Fruit fly (Drosophila melanogaster): ENCODE data around the gene CG13972.

The CG13972 gene

dm6 chr3R:27556972-27557371 lies 39.9 kb upstream of the CG13972 start (continued):
- TF ChIP-seq MBD-R2 (GFP tag; IDR thresholded peaks at IDR 0.05) (0 out of 2 replicates have a peak, but pooled peaks have one; percentile 23), hth (optimal IDR thresholded peaks at IDR 0.05) (no peak), Drgx (GFP tag; IDR thresholded peaks at IDR 0.05) (peak; percentile 81), ftz-f1 (GFP tag; optimal IDR thresholded peaks at IDR 0.05) (no peak), CG11456 (GFP tag; IDR thresholded peaks at IDR 0.05) (peak; percentile 78), fu2 (GFP tag; optimal IDR thresholded peaks at IDR 0.05) (peak; percentile 38), CG13296 (GFP tag; optimal IDR thresholded peaks at IDR 0.05) (peak; percentile 47), slbo (GFP tag; IDR thresholded peaks at IDR 0.05) (peak; percentile 81), run (tag; optimal IDR thresholded peaks at IDR 0.05) (no peak), CG10543 (GFP tag; optimal IDR thresholded peaks at IDR 0.05) (no peak), Awh (GFP tag; IDR thresholded peaks at IDR 0.05) (no peak), CG7839 (tag; optimal IDR thresholded peaks at IDR 0.05) (peak; percentile 48), CG8290 (GFP tag; optimal IDR thresholded peaks at IDR 0.05) (no peak), CG8290 (tag; optimal IDR thresholded peaks at IDR 0.05) (peak in 1 of 2 experiments; percentile 14), CG4854 (GFP tag; optimal IDR thresholded peaks at IDR 0.05) (no peak), CG3995 (GFP tag; optimal IDR thresholded peaks at IDR 0.05) (peak; percentile 33), ssp (GFP tag; IDR thresholded peaks at IDR 0.05) (0 out of 2 replicates have a peak, but pooled peaks have one; percentile 31), psq (GFP tag; optimal IDR thresholded peaks at IDR 0.05) (no peak), CG8478 (optimal IDR thresholded peaks at IDR 0.05) (no peak), PHDP (tag; optimal IDR thresholded peaks at IDR 0.05) (peak; percentile 22), gro (GFP tag; optimal IDR thresholded peaks at IDR 0.05) (peak; percentile 39), CG12391 (tag; optimal IDR thresholded peaks at IDR 0.05) (no peak), CG17829 (tag; optimal IDR thresholded peaks at IDR 0.05) (no peak), sc (optimal IDR thresholded peaks at IDR 0.05) (no peak), sc (GFP tag; optimal IDR thresholded peaks at IDR 0.05) (no peak), cad (GFP tag; optimal IDR thresholded peaks at IDR 0.05) (no peak), CG13624 (GFP tag; optimal IDR thresholded peaks at IDR 0.05) (peak; percentile 44), CG7556 (GFP tag; optimal IDR thresholded peaks at IDR 0.05) (no peak), crc (GFP tag; optimal IDR thresholded peaks at IDR 0.05) (no peak), ac (GFP tag; optimal IDR thresholded peaks at IDR 0.05) (no peak), insv (GFP tag; optimal IDR thresholded peaks at IDR 0.05) (no peak), grn (GFP tag; optimal IDR thresholded peaks at IDR 0.05) (no peak), CG15479 (GFP tag; optimal IDR thresholded peaks at IDR 0.05) (no peak), CG17568 (GFP tag; optimal IDR thresholded peaks at IDR 0.05) (no peak), sens (GFP tag) (peak; percentile 87), prd (optimal IDR thresholded peaks at IDR 0.05) (no peak), prd (GFP tag; IDR thresholded peaks at IDR 0.05) (peak; percentile 43; the same call in 2 of the 3 replicates), Stat92E (GFP tag; optimal IDR thresholded peaks at IDR 0.05) (no peak), Dad (GFP tag; optimal IDR thresholded peaks at IDR 0.05) (no peak), crp (GFP tag; optimal IDR thresholded peaks at IDR 0.05) (no peak), mld (GFP tag; IDR thresholded peaks at IDR 0.05; ENCODE audit: partially characterized antibody) (no peak), bcd (GFP tag; optimal IDR thresholded peaks at IDR 0.05) (peak; percentile 28), toy (GFP tag; IDR thresholded peaks at IDR 0.05) (peak; percentile 40; the same call in 1 of the 2 replicates), fd3F (GFP tag; optimal IDR thresholded peaks at IDR 0.05) (no peak), CG7928 (GFP tag; optimal IDR thresholded peaks at IDR 0.05) (peak; percentile 14), Neu2 (GFP tag; optimal IDR thresholded peaks at IDR 0.05; ENCODE audit: borderline replicate concordance) (no peak), klu (GFP tag; IDR thresholded peaks at IDR 0.05) (no peak), CG30403 (GFP tag; optimal IDR thresholded peaks at IDR 0.05) (peak; percentile 51), Side (GFP tag; optimal IDR thresholded peaks at IDR 0.05) (no peak), CG2120 (GFP tag; optimal IDR thresholded peaks at IDR 0.05) (peak; percentile 72), pnt (GFP tag; optimal IDR thresholded peaks at IDR 0.05) (no peak), cwo (GFP tag; optimal IDR thresholded peaks at IDR 0.05) (peak; percentile 23), CG8765 (GFP tag; IDR thresholded peaks at IDR 0.05) (no peak)
